Worm (Caenorhabditis elegans): Measurements from ENCODE around the gene T06A1.5.
A peak's percentile ranks its signal among the peaks of the same experiment; 100 is the strongest.

The T06A1.5 gene

ce11 chrV:1918030-1918559 is 8.9 kb upstream of the T06A1.5 start, which contains the start of gene Y32G9A.2 (continued):
- TF ChIP-seq mab-9 (GFP tag; IDR thresholded peaks at IDR 0.05), result no peak
- no peak for TF ChIP-seq mep-1 (tag; optimal IDR thresholded peaks at IDR 0.05)
- no peak for TF ChIP-seq Y116A8C.19 (tag; optimal IDR thresholded peaks at IDR 0.05; ENCODE audit: borderline replicate concordance)
- no peak for TF ChIP-seq fkh-8 (tag; optimal IDR thresholded peaks at IDR 0.05)
- TF ChIP-seq fos-1 (tag; optimal IDR thresholded peaks at IDR 0.05), result no peak
- no peak for TF ChIP-seq nhr-76 (tag; optimal IDR thresholded peaks at IDR 0.05)
- no peak for TF ChIP-seq hlh-4 (tag; optimal IDR thresholded peaks at IDR 0.05)
- no peak for TF ChIP-seq mdl-1 (tag; optimal IDR thresholded peaks at IDR 0.05)
- peak; percentile 53 for TF ChIP-seq C16A3.4 (tag; optimal IDR thresholded peaks at IDR 0.05)
- TF ChIP-seq lin-14 (GFP tag; optimal IDR thresholded peaks at IDR 0.05), result no peak
- TF ChIP-seq nhr-84 (tag; optimal IDR thresholded peaks at IDR 0.05), result no peak
- TF ChIP-seq nhr-20 (tag; optimal IDR thresholded peaks at IDR 0.05), result peak; percentile 49
- TF ChIP-seq snpc-4 (tag; optimal IDR thresholded peaks at IDR 0.05), result no peak
- no peak for TF ChIP-seq ces-1 (GFP tag; optimal IDR thresholded peaks at IDR 0.05)
- no peak for TF ChIP-seq pag-3 (tag; optimal IDR thresholded peaks at IDR 0.05; ENCODE audit: borderline replicate concordance, insufficient read depth)
- TF ChIP-seq skn-1 (tag; optimal IDR thresholded peaks at IDR 0.05), result peak; percentile 43
- TF ChIP-seq snu-23 (GFP tag; optimal IDR thresholded peaks at IDR 0.05), result peak; percentile 63

ce11 chrV:1920105-1920504 is 6.9 kb upstream of the T06A1.5 start, which contains the start of gene Y32G9A.12:
Gene Y32G9A.12, minus strand, starts transcription at chrV:1920205.
- TF ChIP-seq C04F5.9 (tag; optimal IDR thresholded peaks at IDR 0.05) (no peak), snu-23 (GFP tag; optimal IDR thresholded peaks at IDR 0.05) (no peak), mab-9 (GFP tag; IDR thresholded peaks at IDR 0.05) (no peak), ces-1 (GFP tag; optimal IDR thresholded peaks at IDR 0.05) (no peak), nhr-85 (tag) (no peak), nhr-20 (tag; optimal IDR thresholded peaks at IDR 0.05) (no peak), tlp-1 (tag; optimal IDR thresholded peaks at IDR 0.05) (no peak), unc-30 (tag; optimal IDR thresholded peaks at IDR 0.05) (no peak), elt-3 (tag; optimal IDR thresholded peaks at IDR 0.05) (no peak)

- TF ChIP-seq efl-1 (optimal IDR thresholded peaks at IDR 0.05) (no peak), efl-1 (GFP tag; optimal IDR thresholded peaks at IDR 0.05 in 1 of 2) (no peak), sup-37 (GFP tag; optimal IDR thresholded peaks at IDR 0.05) (no peak), ama-1 (optimal IDR thresholded peaks at IDR 0.05) (no peak)
These were observed 5.7 kb upstream of the T06A1.5 start, which contains the start of gene gst-37 for ce11 chrV:1921321-1921720. Gene gst-37, plus strand, starts transcription at chrV:1921621.

ce11 chrV:1925487-1925886 is 1.5 kb upstream of the T06A1.5 start, which contains the start of gene T06A1.1:
Gene T06A1.1, minus strand, starts transcription at chrV:1925587.
- TF ChIP-seq ztf-4 (tag; optimal IDR thresholded peaks at IDR 0.05), result no peak
- TF ChIP-seq nhr-90 (tag; optimal IDR thresholded peaks at IDR 0.05; ENCODE audit: poor library complexity), result no peak
- TF ChIP-seq hlh-17 (GFP tag; optimal IDR thresholded peaks at IDR 0.05; ENCODE audit: borderline replicate concordance), result no peak
- no peak for TF ChIP-seq nhr-19 (GFP tag; conservative IDR thresholded peaks at IDR 0.05)
- TF ChIP-seq lin-35 (GFP tag; optimal IDR thresholded peaks at IDR 0.05), result no peak
- TF ChIP-seq zag-1 (tag; optimal IDR thresholded peaks at IDR 0.05), result no peak
- TF ChIP-seq dpl-1 (GFP tag; optimal IDR thresholded peaks at IDR 0.05), result no peak
- TF ChIP-seq ceh-90 (tag; optimal IDR thresholded peaks at IDR 0.05), result no peak
- no peak for TF ChIP-seq unc-30 (tag; optimal IDR thresholded peaks at IDR 0.05)
- TF ChIP-seq nhr-28 (tag; optimal IDR thresholded peaks at IDR 0.05), result no peak

ce11 chrV:1928473-1928872 is 1.4 kb downstream of the T06A1.5 start:
- TF ChIP-seq vab-15 (tag; optimal IDR thresholded peaks at IDR 0.05) (no peak), lin-15B (tag; optimal IDR thresholded peaks at IDR 0.05) (no peak), ceh-82 (tag; optimal IDR thresholded peaks at IDR 0.05) (no peak), nhr-71 (tag; optimal IDR thresholded peaks at IDR 0.05) (no peak)
